Fruit fly (Drosophila melanogaster) whole organism, prepupa: ENCODE data around the gene CG32599.

Source experiments
- CG11294 ChIP-seq: fragments of 200-800 bp; sonication (Bioruptor generic); IDR thresholded peaks from 2 replicates; pipeline ENCODE4 v1.3.6; 2022; ENCODE audit warnings: missing biosample characterization, missing genetic modification characterization
- CG11762 ChIP-seq: fragments of 200-800 bp; sonication (Bioruptor generic); optimal IDR thresholded peaks from 3 replicates; lab custom pipeline; 2016; ENCODE audit warnings: missing biosample characterization, missing genetic modification characterization; ENCODE audit not compliant: insufficient read depth
- CG11902 ChIP-seq: fragments of 200-800 bp; sonication (Bioruptor generic); optimal IDR thresholded peaks from 3 replicates; lab custom pipeline; 2016; ENCODE audit warnings: missing biosample characterization, missing genetic modification characterization
- CG15336 ChIP-seq: fragments of 200-800 bp; sonication (Bioruptor generic); IDR thresholded peaks from 2 replicates; pipeline ENCODE4 v1.3.6; 2022; ENCODE audit warnings: missing biosample characterization, missing genetic modification characterization
- CG1621 ChIP-seq: fragments of 200-800 bp; sonication (Bioruptor generic); optimal IDR thresholded peaks from 3 replicates; lab custom pipeline; 2018; ENCODE audit warnings: missing biosample characterization, mild to moderate bottlenecking, missing genetic modification characterization
- CG16779 ChIP-seq: fragments of 200-800 bp; sonication (Bioruptor generic); optimal IDR thresholded peaks from 3 replicates; lab custom pipeline; 2017; ENCODE audit warnings: missing biosample characterization, mild to moderate bottlenecking, missing genetic modification characterization
- CG3032 ChIP-seq: fragments of 200-800 bp; optimal IDR thresholded peaks from 2 replicates; lab custom pipeline; 2019; ENCODE audit warnings: missing biosample characterization, mild to moderate bottlenecking, missing genetic modification characterization, moderate library complexity
- CG31627 ChIP-seq: fragments of 200-800 bp; sonication (Bioruptor generic); optimal IDR thresholded peaks from 3 replicates; lab custom pipeline; 2016; ENCODE audit warnings: missing biosample characterization, missing genetic modification characterization
- CG32006 ChIP-seq: fragments of 200-800 bp; sonication (Bioruptor generic); optimal IDR thresholded peaks from 3 replicates; lab custom pipeline; 2017; ENCODE audit warnings: missing biosample characterization, mild to moderate bottlenecking, missing genetic modification characterization
- CG34406 ChIP-seq: fragments of 200-800 bp; sonication (Bioruptor generic); optimal IDR thresholded peaks from 3 replicates; lab custom pipeline; 2016; ENCODE audit warnings: missing biosample characterization, missing genetic modification characterization
- CG4318 ChIP-seq: fragments of 200-800 bp; sonication (Bioruptor generic); optimal IDR thresholded peaks from 3 replicates; lab custom pipeline; 2017; ENCODE audit warnings: missing biosample characterization, mild to moderate bottlenecking, missing genetic modification characterization
- CG6276 ChIP-seq: fragments of 200-800 bp; sonication (Bioruptor generic); optimal IDR thresholded peaks from 2 replicates; lab custom pipeline; 2017; ENCODE audit warnings: missing biosample characterization, mild to moderate bottlenecking, missing genetic modification characterization
- CG6808 ChIP-seq: fragments of 200-800 bp; sonication (Bioruptor generic); optimal IDR thresholded peaks from 3 replicates; lab custom pipeline; 2017; ENCODE audit warnings: missing biosample characterization, missing genetic modification characterization, mild to moderate bottlenecking, moderate library complexity, missing genetic modification reagents
- CG6854 ChIP-seq: fragments of 200-800 bp; sonication (Bioruptor generic); optimal IDR thresholded peaks from 2 replicates; lab custom pipeline; 2017; ENCODE audit warnings: missing biosample characterization, mild to moderate bottlenecking, missing genetic modification characterization
- CG7368 ChIP-seq: fragments of 200-800 bp; sonication (Bioruptor generic); optimal IDR thresholded peaks from 3 replicates; lab custom pipeline; 2016; ENCODE audit warnings: missing biosample characterization, missing genetic modification characterization
- CG8119 ChIP-seq: fragments of 200-800 bp; sonication (Bioruptor generic); IDR thresholded peaks from 3 replicates; pipeline ENCODE4 v1.3.6; 2022; ENCODE audit warnings: missing biosample characterization, missing genetic modification characterization
- CG8319 ChIP-seq: fragments of 200-800 bp; sonication (Bioruptor generic); optimal IDR thresholded peaks from 3 replicates; lab custom pipeline; 2016; ENCODE audit warnings: missing biosample characterization, missing genetic modification characterization
- CG8632 ChIP-seq: fragments of 200-800 bp; sonication (Bioruptor generic); optimal IDR thresholded peaks from 3 replicates; lab custom pipeline; 2016; ENCODE audit warnings: missing biosample characterization, missing genetic modification characterization
- CG9139 ChIP-seq: fragments of 200-800 bp; sonication (Bioruptor generic); optimal IDR thresholded peaks from 3 replicates; lab custom pipeline; 2017; ENCODE audit warnings: missing biosample characterization, mild to moderate bottlenecking, missing genetic modification characterization
- Eip78C ChIP-seq: fragments of 200-800 bp; sonication (Bioruptor generic); peaks from one replicate; lab custom pipeline; 2016; ENCODE audit warnings: missing biosample characterization, missing genetic modification characterization
- Eip93F ChIP-seq: fragments of 200-800 bp; sonication (Bioruptor generic); optimal IDR thresholded peaks from 2 replicates; lab custom pipeline; 2016; ENCODE audit warnings: missing biosample characterization, mild to moderate bottlenecking, missing genetic modification characterization
- Ets21C ChIP-seq: fragments of 200-800 bp; sonication (Bioruptor generic); optimal IDR thresholded peaks from 3 replicates; lab custom pipeline; 2016; ENCODE audit warnings: missing biosample characterization, missing genetic modification characterization
- Ets96B ChIP-seq: fragments of 200-800 bp; optimal IDR thresholded peaks from 2 replicates; lab custom pipeline; 2019; ENCODE audit warnings: missing biosample characterization, mild to moderate bottlenecking, missing genetic modification characterization, moderate library complexity
- Gug ChIP-seq: fragments of 200-800 bp; sonication (Bioruptor generic); IDR thresholded peaks from 2 replicates; pipeline ENCODE4 v1.3.6; 2022; ENCODE audit warnings: missing biosample characterization, missing genetic modification characterization
- Hr39 ChIP-seq: fragments of 200-800 bp; sonication (Bioruptor generic); optimal IDR thresholded peaks from 2 replicates; lab custom pipeline; 2016; ENCODE audit warnings: missing biosample characterization, missing genetic modification characterization
- Hr4 ChIP-seq: fragments of 200-800 bp; sonication (Bioruptor generic); optimal IDR thresholded peaks from 3 replicates; lab custom pipeline; 2016; ENCODE audit warnings: missing biosample characterization, missing genetic modification characterization
- Lpt ChIP-seq: fragments of 200-800 bp; sonication (Bioruptor generic); optimal IDR thresholded peaks from 3 replicates; lab custom pipeline; 2016; ENCODE audit warnings: missing biosample characterization, missing genetic modification characterization
- Met ChIP-seq: fragments of 200-800 bp; sonication (Bioruptor generic); optimal IDR thresholded peaks from 3 replicates; lab custom pipeline; 2016; ENCODE audit warnings: missing biosample characterization, missing genetic modification characterization
- OdsH ChIP-seq: fragments of 200-800 bp; sonication (Bioruptor generic); optimal IDR thresholded peaks from 3 replicates; lab custom pipeline; 2016; ENCODE audit warnings: missing biosample characterization, missing genetic modification characterization
- Smox ChIP-seq: fragments of 200-800 bp; sonication (Bioruptor generic); optimal IDR thresholded peaks from 3 replicates; lab custom pipeline; 2016; ENCODE audit warnings: missing biosample characterization, missing genetic modification characterization
- Sox102F ChIP-seq: fragments of 200-800 bp; sonication (Bioruptor generic); optimal IDR thresholded peaks from 2 replicates; lab custom pipeline; 2016; ENCODE audit warnings: missing biosample characterization, mild to moderate bottlenecking, missing genetic modification characterization
- Sox14 ChIP-seq: fragments of 200-800 bp; sonication (Bioruptor generic); optimal IDR thresholded peaks from 3 replicates; lab custom pipeline; 2016; ENCODE audit warnings: missing biosample characterization, missing genetic modification characterization
- Sox15 ChIP-seq: fragments of 200-800 bp; sonication (Bioruptor generic); optimal IDR thresholded peaks from 3 replicates; lab custom pipeline; 2016; ENCODE audit warnings: missing biosample characterization, missing genetic modification characterization
- achi ChIP-seq: fragments of 200-800 bp; sonication (Bioruptor generic); optimal IDR thresholded peaks from 3 replicates; lab custom pipeline; 2016; ENCODE audit warnings: missing biosample characterization, missing genetic modification characterization
- acj6 ChIP-seq: fragments of 200-800 bp; sonication (Bioruptor generic); optimal IDR thresholded peaks from 3 replicates; lab custom pipeline; 2016; ENCODE audit warnings: missing biosample characterization, missing genetic modification characterization
- cyc ChIP-seq: fragments of 200-800 bp; sonication (Bioruptor generic); optimal IDR thresholded peaks from 3 replicates; lab custom pipeline; 2016; ENCODE audit warnings: missing biosample characterization, missing genetic modification characterization
- dac ChIP-seq: fragments of 200-800 bp; sonication (Bioruptor generic); optimal IDR thresholded peaks from 2 replicates; lab custom pipeline; 2017; ENCODE audit warnings: missing biosample characterization, mild to moderate bottlenecking, missing genetic modification characterization
- dsx ChIP-seq: fragments of 200-800 bp; optimal IDR thresholded peaks from 3 replicates; lab custom pipeline; 2019; ENCODE audit warnings: missing biosample characterization, mild to moderate bottlenecking, missing genetic modification characterization, moderate library complexity; ENCODE audit not compliant: poor library complexity, severe bottlenecking
- eg ChIP-seq: fragments of 200-800 bp; sonication (Bioruptor generic); IDR thresholded peaks from 3 replicates; pipeline ENCODE4 v1.3.6; 2022; ENCODE audit warnings: missing biosample characterization, missing genetic modification characterization
- esn ChIP-seq: fragments of 200-800 bp; sonication (Bioruptor generic); optimal IDR thresholded peaks from 2 replicates; lab custom pipeline; 2016; ENCODE audit warnings: missing biosample characterization, mild to moderate bottlenecking, missing genetic modification characterization, moderate library complexity
- fd59A ChIP-seq: fragments of 200-800 bp; sonication (Bioruptor generic); optimal IDR thresholded peaks from 2 replicates; lab custom pipeline; 2017; ENCODE audit warnings: missing biosample characterization, mild to moderate bottlenecking, missing genetic modification characterization, missing genetic modification reagents
- fd85E ChIP-seq: fragments of 200-800 bp; sonication (Bioruptor generic); optimal IDR thresholded peaks from 3 replicates; lab custom pipeline; 2016; ENCODE audit warnings: missing biosample characterization, missing genetic modification characterization
- lz ChIP-seq: fragments of 200-800 bp; sonication (Bioruptor generic); optimal IDR thresholded peaks from 3 replicates; lab custom pipeline; 2016; ENCODE audit warnings: missing biosample characterization, missing genetic modification characterization
- pdm3 ChIP-seq: fragments of 200-800 bp; sonication (Bioruptor generic); optimal IDR thresholded peaks from 3 replicates; lab custom pipeline; 2016; ENCODE audit warnings: missing biosample characterization, missing genetic modification characterization
- salr ChIP-seq, 2 experiments: fragments of 200-800 bp; sonication (Bioruptor generic); optimal IDR thresholded peaks; 3 replicates each; lab custom pipeline; 2016 to 2018; ENCODE audit warnings: missing biosample characterization in 2 of 2, missing genetic modification characterization in 2 of 2, mild to moderate bottlenecking in 1 of 2
- spab ChIP-seq: fragments of 200-800 bp; sonication (Bioruptor generic); optimal IDR thresholded peaks from 2 replicates; lab custom pipeline; 2017; ENCODE audit warnings: missing biosample characterization, mild to moderate bottlenecking, missing genetic modification characterization, missing genetic modification reagents
- ss ChIP-seq, 2 experiments: fragments of 200-800 bp; sonication (Bioruptor generic); optimal IDR thresholded peaks; 2 replicates in 1 of 2; 3 replicates in 1 of 2; lab custom pipeline; 2017 to 2018; ENCODE audit warnings: mild to moderate bottlenecking in 2 of 2, missing biosample characterization in 2 of 2, missing genetic modification characterization in 2 of 2, moderate library complexity in 1 of 2
- svp ChIP-seq: fragments of 200-800 bp; sonication (Bioruptor generic); peaks from one replicate; lab custom pipeline; 2016; ENCODE audit warnings: missing biosample characterization, missing genetic modification characterization
- topi ChIP-seq: fragments of 200-800 bp; sonication (Bioruptor generic); optimal IDR thresholded peaks from 3 replicates; lab custom pipeline; 2016; ENCODE audit warnings: missing biosample characterization, missing genetic modification characterization
- vri ChIP-seq: fragments of 200-800 bp; sonication (Bioruptor generic); optimal IDR thresholded peaks from 3 replicates; lab custom pipeline; 2016; ENCODE audit warnings: missing biosample characterization, mild to moderate bottlenecking, missing genetic modification characterization

The CG32599 gene

dm6 chrX:14211250-14211944, 32.1 kb upstream of the CG32599 start:
- TF ChIP-seq CG6276 (GFP tag; lab: Kevin White, UChicago) (no peak), eg (peak; percentile 40; the same call in 1 of the 3 replicates), vri (peak; percentile 11), CG3032 (tag; lab: Kevin White, UChicago) (peak; percentile 30), Hr39 (GFP tag; lab: Kevin White, UChicago) (no peak), esn (peak; percentile 14), ss (GFP tag; optimal IDR thresholded peaks at IDR 0.05; lab: Kevin White, UChicago) (peak in 1 of 2 experiments; percentile 32), CG15336 (GFP tag; lab: Robert Waterston, UW) (peak; percentile 14), CG6808 (GFP tag; lab: Kevin White, UChicago) (peak; percentile 46), cyc (GFP tag; lab: Kevin White, UChicago) (no peak), acj6 (GFP tag; lab: Kevin White, UChicago) (peak; percentile 41), Ets21C (GFP tag; lab: Kevin White, UChicago) (no peak), Sox15 (no peak), fd59A (GFP tag; lab: Kevin White, UChicago) (peak; percentile 37), Met (GFP tag; lab: Kevin White, UChicago) (peak; percentile 30), dsx (GFP tag; lab: Kevin White, UChicago) (peak; percentile 71), fd85E (no peak), CG8119 (no peak), Eip93F (GFP tag; lab: Kevin White, UChicago) (no peak), CG9139 (no peak), Hr4 (GFP tag; lab: Kevin White, UChicago) (peak; percentile 48), CG16779 (tag; lab: Kevin White, UChicago) (no peak), CG8632 (GFP tag; lab: Kevin White, UChicago) (no peak), CG31627 (GFP tag; lab: Kevin White, UChicago) (peak; percentile 17), CG8319 (no peak), lz (GFP tag; lab: Kevin White, UChicago) (no peak), dac (GFP tag; lab: Kevin White, UChicago) (no peak), svp (GFP tag; lab: Kevin White, UChicago) (peak; percentile 62), Sox14 (GFP tag; lab: Kevin White, UChicago) (peak; percentile 28), Lpt (GFP tag; lab: Kevin White, UChicago) (no peak), salr (GFP tag; optimal IDR thresholded peaks at IDR 0.05; lab: Kevin White, UChicago) (peak in 1 of 2 experiments; percentile 49), CG4318 (peak; percentile 40), spab (GFP tag; lab: Kevin White, UChicago) (peak; percentile 29), CG6854 (peak; percentile 18), CG1621 (tag; lab: Kevin White, UChicago) (no peak), Eip78C (GFP tag; lab: Kevin White, UChicago) (peak; percentile 49), topi (GFP tag; lab: Kevin White, UChicago) (peak; percentile 6), Ets96B (tag; lab: Kevin White, UChicago) (no peak), CG34406 (GFP tag; lab: Kevin White, UChicago) (no peak), CG11762 (GFP tag; lab: Kevin White, UChicago) (no peak), Sox102F (GFP tag; lab: Kevin White, UChicago) (peak; percentile 10), CG32006 (peak; percentile 76), OdsH (GFP tag; lab: Kevin White, UChicago) (peak; percentile 38), pdm3 (GFP tag; lab: Kevin White, UChicago) (peak; percentile 55), CG11902 (GFP tag; lab: Kevin White, UChicago) (no peak), CG11294 (GFP tag; lab: Robert Waterston, UW) (no peak), Smox (GFP tag; lab: Kevin White, UChicago) (peak; percentile 15), Gug (GFP tag; lab: Robert Waterston, UW) (no peak), CG7368 (no peak), achi (GFP tag; lab: Kevin White, UChicago) (peak; percentile 24)
